Fruit fly (Drosophila melanogaster) S2 (cell line): ENCODE data around the gene CG33293.

ENCODE experiments used
- CG8478 ChIP-seq: fragments of >200 bp; optimal IDR thresholded peaks from 2 replicates; lab custom pipeline; 2018
- CTCF ChIP-seq, 2 experiments: fragments of >200 bp; optimal IDR thresholded peaks; 2 replicates each; lab custom pipeline; 2018

dm6 chr3R:5223839-5224238 is 16.7 kb downstream of the CG33293 start, which contains the start of gene CG14664:
- TF ChIP-seq CTCF (optimal IDR thresholded peaks at IDR 0.05; lab: Kevin White, UChicago) (no peak), CG8478 (lab: Kevin White, UChicago) (no peak)
